Worm (Caenorhabditis elegans) whole organism, mixed stage, embryonic: ENCODE data around the gene tbc-8.

Experiments
- bed-3 ChIP-seq: fragments of 200-800 bp; sonication (Bioruptor generic); optimal IDR thresholded peaks from 3 replicates; lab custom pipeline; 2018; ENCODE audit warnings: mild to moderate bottlenecking, missing genetic modification characterization, moderate library complexity, missing compliant biosample characterization
- ces-1 ChIP-seq: fragments of 150-350 bp; optimal IDR thresholded peaks from 2 replicates; lab custom pipeline; 2014; ENCODE audit warnings: missing biosample characterization, missing genetic modification reagents, missing genetic modification characterization
- elt-1 ChIP-seq: sonication (generic microtip); optimal IDR thresholded peaks from 2 replicates; lab custom pipeline; 2017; ENCODE audit warnings: missing genetic modification characterization, mild to moderate bottlenecking, missing compliant biosample characterization, antibody characterized with exemption, moderate library complexity, borderline replicate concordance; ENCODE audit not compliant: insufficient read depth
- lsy-2 ChIP-seq: fragments of 150-350 bp; optimal IDR thresholded peaks from 2 replicates; lab custom pipeline; 2014; ENCODE audit warnings: missing biosample characterization, missing genetic modification characterization
- nhr-2 ChIP-seq: fragments of 150-350 bp; optimal IDR thresholded peaks from 2 replicates; lab custom pipeline; 2014; ENCODE audit warnings: missing biosample characterization, missing genetic modification characterization
- unc-62 ChIP-seq: fragments of 150-350 bp; optimal IDR thresholded peaks from 2 replicates; lab custom pipeline; 2014; ENCODE audit warnings: missing biosample characterization, missing genetic modification reagents, missing genetic modification characterization
- ztf-11 ChIP-seq: fragments of 150-350 bp; optimal IDR thresholded peaks from 2 replicates; lab custom pipeline; 2014; ENCODE audit warnings: missing biosample characterization, missing genetic modification characterization

DNA sequence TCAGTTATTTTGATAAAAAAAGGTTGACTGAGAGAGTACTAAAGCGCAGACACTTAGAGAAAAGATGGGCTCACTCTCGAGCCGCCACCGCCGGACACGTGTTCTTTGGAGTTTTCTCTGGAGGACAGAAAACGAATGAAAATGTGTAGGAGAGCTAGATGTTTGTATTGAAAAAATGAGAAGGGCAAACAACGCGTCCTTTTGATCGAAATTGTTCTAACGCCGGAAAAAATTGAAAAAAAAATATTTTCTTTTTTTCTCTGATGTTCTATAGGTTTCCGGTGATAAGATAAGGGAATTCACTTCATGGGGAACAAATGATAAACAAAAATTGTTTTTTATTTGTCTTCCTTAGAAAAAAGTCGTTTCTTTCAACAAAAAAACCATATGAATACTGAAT, 34.9 kb upstream of the tbc-8 start:
- no peak for TF ChIP-seq ztf-11 (tag; lab: Kevin White, UChicago)
- no peak for TF ChIP-seq unc-62
- TF ChIP-seq bed-3: no peak
- no peak for TF ChIP-seq elt-1 (tag; lab: Kevin White, UChicago)
- TF ChIP-seq ces-1: no peak
- TF ChIP-seq lsy-2 (tag; lab: Kevin White, UChicago): no peak
- no peak for TF ChIP-seq nhr-2 (tag; lab: Kevin White, UChicago)
